Worm (Caenorhabditis elegans): ENCODE results near the gene C35D10.17.
A peak's percentile ranks its signal among the peaks of the same experiment; 100 is the strongest.

The C35D10.17 gene

DNA sequence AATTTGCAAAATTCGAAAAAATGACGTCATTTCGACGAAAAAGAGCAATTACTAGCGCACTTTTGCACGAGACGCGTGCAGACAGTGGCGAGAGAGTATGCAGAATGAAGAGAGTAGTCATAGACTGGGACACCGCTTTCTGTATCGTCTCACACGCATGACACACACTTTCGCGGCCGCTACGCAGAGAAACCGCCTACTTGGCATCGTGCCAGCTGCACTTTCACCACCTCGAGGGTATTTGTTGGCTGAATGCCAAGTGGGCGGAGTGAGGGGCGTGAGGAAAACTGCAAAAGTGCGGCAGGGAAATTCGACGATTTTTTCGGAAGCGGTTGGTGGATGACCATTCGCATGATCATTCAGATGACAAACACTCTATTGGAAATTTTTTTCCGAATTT is 32.9 kb downstream of the C35D10.17 start:
- TF ChIP-seq attf-3 (GFP tag; conservative IDR thresholded peaks at IDR 0.05), result peak; percentile 76
- peak; percentile 75 for TF ChIP-seq hsf-1 (GFP tag; IDR thresholded peaks at IDR 0.05)
- peak; percentile 96 for TF ChIP-seq ztf-6 (GFP tag; IDR thresholded peaks at IDR 0.05)
- peak; percentile 99 for TF ChIP-seq let-526 (GFP tag; IDR thresholded peaks at IDR 0.05)
- TF ChIP-seq gei-17 (GFP tag; optimal IDR thresholded peaks at IDR 0.05), result peak; percentile 92
- peak; percentile 80 for TF ChIP-seq F10E7.11 (tag; optimal IDR thresholded peaks at IDR 0.05)
- peak; percentile 93 for TF ChIP-seq ceh-79 (tag; optimal IDR thresholded peaks at IDR 0.05)
- peak; percentile 47 for TF ChIP-seq madf-8 (GFP tag; conservative IDR thresholded peaks at IDR 0.05)
- peak; percentile 99 for TF ChIP-seq dox-1 (GFP tag; IDR thresholded peaks at IDR 0.05)
- peak; percentile 66 for TF ChIP-seq efl-1 (GFP tag; optimal IDR thresholded peaks at IDR 0.05)
- TF ChIP-seq lin-26 (GFP tag; IDR thresholded peaks at IDR 0.05), result peak; percentile 92
- TF ChIP-seq tbx-9 (tag; optimal IDR thresholded peaks at IDR 0.05; ENCODE audit: borderline replicate concordance), result no peak
- no peak for TF ChIP-seq ama-1 (optimal IDR thresholded peaks at IDR 0.05)
- no peak for TF ChIP-seq ama-1 (GFP tag; optimal IDR thresholded peaks at IDR 0.05)
- TF ChIP-seq egrh-3 (GFP tag; IDR thresholded peaks at IDR 0.05), result peak; percentile 70
- peak; percentile 86; the same call in 1 of the 2 replicates for TF ChIP-seq bed-1 (GFP tag; IDR thresholded peaks at IDR 0.05)
- peak; percentile 97 for TF ChIP-seq mcd-1 (GFP tag; IDR thresholded peaks at IDR 0.05)
- TF ChIP-seq pha-4 (tag; optimal IDR thresholded peaks at IDR 0.05), result peak; percentile 84
- TF ChIP-seq snpc-4 (GFP tag; optimal IDR thresholded peaks at IDR 0.05), result peak; percentile 69
- peak; percentile 77 to 91 (median 82) for TF ChIP-seq snpc-4 (tag; optimal IDR thresholded peaks at IDR 0.05)
- TF ChIP-seq egl-44 (GFP tag; IDR thresholded peaks at IDR 0.05), result peak; percentile 98
- no peak for TF ChIP-seq fkh-3 (tag; optimal IDR thresholded peaks at IDR 0.05)
- TF ChIP-seq ekl-4 (GFP tag; IDR thresholded peaks at IDR 0.05), result peak; percentile 98
- TF ChIP-seq sea-2 (GFP tag; IDR thresholded peaks at IDR 0.05), result peak; percentile 97
- peak; percentile 86; the same call in 1 of the 2 replicates for TF ChIP-seq lag-1 (GFP tag; IDR thresholded peaks at IDR 0.05)
- TF ChIP-seq die-1 (tag; optimal IDR thresholded peaks at IDR 0.05), result peak; percentile 91
- peak; percentile 48 for TF ChIP-seq mel-28 (tag; optimal IDR thresholded peaks at IDR 0.05; ENCODE audit: borderline replicate concordance)
- no peak for TF ChIP-seq hrde-1 (tag; optimal IDR thresholded peaks at IDR 0.05; ENCODE audit: borderline replicate concordance)
- TF ChIP-seq aptf-3 (GFP tag; IDR thresholded peaks at IDR 0.05), result no peak
- no peak for TF ChIP-seq him-1 (tag; optimal IDR thresholded peaks at IDR 0.05)
- TF ChIP-seq dpff-1 (tag; optimal IDR thresholded peaks at IDR 0.05), result peak; percentile 7
- peak; percentile 64 for TF ChIP-seq zim-3 (tag; optimal IDR thresholded peaks at IDR 0.05)
- peak; percentile 89 for TF ChIP-seq Y67H2A.10 (GFP tag; conservative IDR thresholded peaks at IDR 0.05)
- TF ChIP-seq Y53F4B.3 (GFP tag; IDR thresholded peaks at IDR 0.05), result no peak
- peak; percentile 96 for TF ChIP-seq rcor-1 (GFP tag; IDR thresholded peaks at IDR 0.05)
- peak; percentile 94 to 95 for TF ChIP-seq let-607 (tag; optimal IDR thresholded peaks at IDR 0.05)
- TF ChIP-seq ceh-40 (GFP tag; IDR thresholded peaks at IDR 0.05), result no peak
- TF ChIP-seq F33H1.4 (GFP tag; IDR thresholded peaks at IDR 0.05), result peak; percentile 78
- TF ChIP-seq B0336.3 (GFP tag; IDR thresholded peaks at IDR 0.05), result peak; percentile 100
- TF ChIP-seq Y95B8A.8 (GFP tag; IDR thresholded peaks at IDR 0.05), result peak; percentile 96
- no peak for TF ChIP-seq snpc-1.1 (tag; optimal IDR thresholded peaks at IDR 0.05; ENCODE audit: insufficient read depth)
- TF ChIP-seq hlh-26 (GFP tag; conservative IDR thresholded peaks at IDR 0.05), result no peak
- peak; percentile 98 for TF ChIP-seq K11D2.4 (GFP tag; IDR thresholded peaks at IDR 0.05)
- peak; percentile 93 for TF ChIP-seq F22D6.2 (tag; optimal IDR thresholded peaks at IDR 0.05)
- TF ChIP-seq nhr-90 (tag; optimal IDR thresholded peaks at IDR 0.05), result peak; percentile 97
- TF ChIP-seq athp-1 (tag; optimal IDR thresholded peaks at IDR 0.05), result peak; percentile 96
- TF ChIP-seq hmg-20 (GFP tag; IDR thresholded peaks at IDR 0.05), result peak; percentile 83; the same call in 1 of the 2 replicates
- no peak for TF ChIP-seq ccch-3 (GFP tag; optimal IDR thresholded peaks at IDR 0.05)
- peak; percentile 100 for TF ChIP-seq C06A6.2 (GFP tag; conservative IDR thresholded peaks at IDR 0.05)

All from whole organism, young adult.